Fruit fly (Drosophila melanogaster) whole organism, embryonic: ENCODE measurements around the gene janA.
A peak's percentile ranks its signal among the peaks of the same experiment; 100 is the strongest.

ENCODE experiments used
- CG10979 ChIP-seq: fragments of 200-800 bp; sonication (Bioruptor generic); optimal IDR thresholded peaks from 2 replicates; lab custom pipeline; 2018; ENCODE audit warnings: missing biosample characterization, mild to moderate bottlenecking, missing genetic modification characterization, moderate library complexity
- CG13296 ChIP-seq: fragments of 200-800 bp; sonication (Bioruptor generic); optimal IDR thresholded peaks from 3 replicates; lab custom pipeline; 2018; ENCODE audit warnings: missing biosample characterization, mild to moderate bottlenecking, missing genetic modification characterization
- CG13424 ChIP-seq: fragments of 200-800 bp; sonication (Bioruptor generic); optimal IDR thresholded peaks from 2 replicates; lab custom pipeline; 2019; ENCODE audit warnings: missing biosample characterization, mild to moderate bottlenecking, missing genetic modification characterization, moderate library complexity
- CG15514 ChIP-seq: fragments of 200-800 bp; sonication (Bioruptor generic); optimal IDR thresholded peaks from 3 replicates; lab custom pipeline; 2017; ENCODE audit warnings: missing biosample characterization, missing genetic modification characterization, mild to moderate bottlenecking, moderate library complexity, missing genetic modification reagents
- CG17829 ChIP-seq: fragments of 200-800 bp; optimal IDR thresholded peaks from 2 replicates; lab custom pipeline; 2019; ENCODE audit warnings: missing biosample characterization, mild to moderate bottlenecking, missing genetic modification characterization, moderate library complexity
- CG18262 ChIP-seq: fragments of 200-800 bp; optimal IDR thresholded peaks from 3 replicates; lab custom pipeline; 2019; ENCODE audit warnings: missing biosample characterization, mild to moderate bottlenecking, missing genetic modification characterization, moderate library complexity
- CG32767 ChIP-seq: fragments of 200-800 bp; sonication (Bioruptor generic); IDR thresholded peaks from 2 replicates; pipeline ENCODE4 v1.3.6; 2022; ENCODE audit warnings: missing biosample characterization, missing genetic modification characterization
- CG4404 ChIP-seq: fragments of 200-800 bp; sonication (Bioruptor generic); IDR thresholded peaks from 2 replicates; pipeline ENCODE4 v1.3.6; 2022; ENCODE audit warnings: missing biosample characterization, missing genetic modification characterization
- CG4730 ChIP-seq: fragments of 200-800 bp; sonication (Bioruptor generic); IDR thresholded peaks from 2 replicates; pipeline ENCODE4 v1.3.6; 2022; ENCODE audit warnings: missing biosample characterization, missing genetic modification characterization
- CG4820 ChIP-seq: fragments of 200-800 bp; sonication (Bioruptor generic); optimal IDR thresholded peaks from 3 replicates; lab custom pipeline; 2016; ENCODE audit warnings: missing biosample characterization, missing genetic modification characterization
- CG9797 ChIP-seq: fragments of 200-800 bp; sonication (Bioruptor generic); optimal IDR thresholded peaks from 3 replicates; lab custom pipeline; 2018; ENCODE audit warnings: missing biosample characterization, mild to moderate bottlenecking, missing genetic modification characterization
- Dek ChIP-seq: fragments of 200-800 bp; sonication (Bioruptor generic); optimal IDR thresholded peaks from 3 replicates; lab custom pipeline; 2019; ENCODE audit warnings: missing biosample characterization, mild to moderate bottlenecking, missing genetic modification characterization, moderate library complexity
- Ets97D ChIP-seq: fragments of 200-800 bp; sonication (Bioruptor generic); optimal IDR thresholded peaks from 3 replicates; lab custom pipeline; 2016; ENCODE audit warnings: missing biosample characterization, missing genetic modification characterization
- Fer2 ChIP-seq: fragments of 200-800 bp; sonication (Bioruptor generic); optimal IDR thresholded peaks from 2 replicates; lab custom pipeline; 2018; ENCODE audit warnings: missing biosample characterization, mild to moderate bottlenecking, missing genetic modification characterization, moderate library complexity
- Meics ChIP-seq: fragments of 200-800 bp; sonication (Bioruptor generic); optimal IDR thresholded peaks from 2 replicates; lab custom pipeline; 2017; ENCODE audit warnings: missing biosample characterization, mild to moderate bottlenecking, missing genetic modification characterization
- Mrtf ChIP-seq: fragments of 200-800 bp; sonication (Bioruptor generic); IDR thresholded peaks from 3 replicates; pipeline ENCODE4 v1.3.6; 2022; ENCODE audit warnings: missing biosample characterization, missing genetic modification characterization
- Oaz ChIP-seq: fragments of 200-800 bp; sonication (Bioruptor generic); IDR thresholded peaks from 2 replicates; pipeline ENCODE4 v1.3.6; 2022; ENCODE audit warnings: missing biosample characterization, missing genetic modification characterization
- Pdp1 ChIP-seq, 2 experiments: fragments of 200-800 bp; sonication (Bioruptor generic); optimal IDR thresholded peaks; 3 replicates each; lab custom pipeline; 2016; ENCODE audit warnings: missing biosample characterization in 2 of 2, missing genetic modification characterization in 2 of 2, mild to moderate bottlenecking in 1 of 2, moderate library complexity in 1 of 2
- Scr ChIP-seq: fragments of 200-800 bp; sonication (Bioruptor generic); IDR thresholded peaks from 2 replicates; pipeline ENCODE4 v1.3.6; 2022; ENCODE audit warnings: missing biosample characterization, missing genetic modification characterization; ENCODE audit not compliant: partially characterized antibody
- Side ChIP-seq: fragments of 200-800 bp; sonication (Bioruptor generic); optimal IDR thresholded peaks from 2 replicates; lab custom pipeline; 2016; ENCODE audit warnings: missing biosample characterization, missing genetic modification characterization
- Taf1 ChIP-seq: fragments of 200-800 bp; sonication (Bioruptor generic); IDR thresholded peaks from 2 replicates; pipeline ENCODE4 v1.3.6; 2022; ENCODE audit warnings: missing biosample characterization, missing genetic modification characterization
- amos ChIP-seq: fragments of 200-800 bp; sonication (Bioruptor generic); IDR thresholded peaks from 2 replicates; pipeline ENCODE4 v1.3.6; 2022; ENCODE audit warnings: missing biosample characterization, missing genetic modification characterization; ENCODE audit not compliant: partially characterized antibody
- bigmax ChIP-seq: fragments of 200-800 bp; sonication (Bioruptor generic); optimal IDR thresholded peaks from 2 replicates; lab custom pipeline; 2018; ENCODE audit warnings: missing biosample characterization, mild to moderate bottlenecking, missing genetic modification characterization
- crol ChIP-seq: fragments of 200-800 bp; sonication (Bioruptor generic); IDR thresholded peaks from 2 replicates; pipeline ENCODE4 v1.3.6; 2022; ENCODE audit warnings: missing biosample characterization, missing genetic modification characterization
- exex ChIP-seq: fragments of 200-800 bp; sonication (Bioruptor generic); optimal IDR thresholded peaks from 4 replicates; lab custom pipeline; 2018; ENCODE audit warnings: missing biosample characterization, mild to moderate bottlenecking, missing genetic modification characterization, moderate library complexity
- ftz-f1 ChIP-seq: fragments of 200-800 bp; sonication (Bioruptor generic); optimal IDR thresholded peaks from 2 replicates; lab custom pipeline; 2016; ENCODE audit warnings: missing biosample characterization, missing genetic modification characterization
- fu2 ChIP-seq: fragments of 200-800 bp; sonication (Bioruptor generic); optimal IDR thresholded peaks from 2 replicates; lab custom pipeline; 2016; ENCODE audit warnings: missing biosample characterization, missing genetic modification characterization
- hb ChIP-seq: fragments of 200-800 bp; sonication (Bioruptor generic); IDR thresholded peaks from 3 replicates; pipeline ENCODE4 v1.3.6; 2022; ENCODE audit warnings: missing biosample characterization, missing genetic modification characterization; ENCODE audit not compliant: partially characterized antibody
- hbn ChIP-seq: fragments of 200-800 bp; sonication (Bioruptor generic); IDR thresholded peaks from 2 replicates; pipeline ENCODE4 v1.3.6; 2022; ENCODE audit warnings: missing biosample characterization, missing genetic modification characterization; ENCODE audit not compliant: partially characterized antibody
- her ChIP-seq: fragments of 200-800 bp; sonication (Bioruptor generic); optimal IDR thresholded peaks from 2 replicates; lab custom pipeline; 2016; ENCODE audit warnings: missing biosample characterization, missing genetic modification characterization
- insv ChIP-seq, 2 experiments: fragments of 200-800 bp; sonication (Bioruptor generic); optimal IDR thresholded peaks; 3 replicates each; lab custom pipeline; 2016 to 2018; ENCODE audit warnings: missing biosample characterization in 2 of 2, missing genetic modification characterization in 2 of 2
- knrl ChIP-seq: fragments of 200-800 bp; sonication (Bioruptor generic); IDR thresholded peaks from 3 replicates; pipeline ENCODE4 v1.3.6; 2022; ENCODE audit warnings: missing biosample characterization, missing genetic modification characterization; ENCODE audit not compliant: partially characterized antibody
- mam ChIP-seq: fragments of 200-800 bp; sonication (Bioruptor generic); optimal IDR thresholded peaks from 3 replicates; lab custom pipeline; 2016; ENCODE audit warnings: missing biosample characterization, missing genetic modification characterization
- onecut ChIP-seq: fragments of 200-800 bp; sonication (Bioruptor generic); IDR thresholded peaks from 2 replicates; pipeline ENCODE4 v1.3.6; 2022; ENCODE audit warnings: missing biosample characterization, missing genetic modification characterization
- p53 ChIP-seq: fragments of 200-800 bp; sonication (Bioruptor generic); optimal IDR thresholded peaks from 2 replicates; lab custom pipeline; 2016; ENCODE audit warnings: missing biosample characterization, missing genetic modification characterization
- pb ChIP-seq: fragments of 200-800 bp; sonication (Bioruptor generic); optimal IDR thresholded peaks from 3 replicates; lab custom pipeline; 2016; ENCODE audit warnings: missing biosample characterization, missing genetic modification characterization
- psq ChIP-seq: fragments of 200-800 bp; sonication (Bioruptor generic); optimal IDR thresholded peaks from 2 replicates; lab custom pipeline; 2017; ENCODE audit warnings: missing biosample characterization, missing genetic modification characterization
- pum ChIP-seq: fragments of 200-800 bp; sonication (Bioruptor generic); optimal IDR thresholded peaks from 2 replicates; lab custom pipeline; 2016; ENCODE audit warnings: missing biosample characterization, missing genetic modification characterization
- row ChIP-seq: fragments of 200-800 bp; sonication (Bioruptor generic); IDR thresholded peaks from 3 replicates; pipeline ENCODE4 v1.3.6; 2022; ENCODE audit warnings: missing biosample characterization, missing genetic modification characterization
- sc ChIP-seq, 3 experiments: fragments of >200 bp in 2 of 3; fragments of 200-800 bp in 1 of 3; sonication (Bioruptor generic) in 1 of 3; optimal IDR thresholded peaks; 2 replicates in 2 of 3; 3 replicates in 1 of 3; lab custom pipeline; 2017; ENCODE audit warnings: mild to moderate bottlenecking in 1 of 3, missing biosample characterization in 1 of 3, missing genetic modification characterization in 1 of 3, missing genetic modification reagents in 1 of 3
- scrt ChIP-seq: fragments of 200-800 bp; sonication (Bioruptor generic); optimal IDR thresholded peaks from 2 replicates; lab custom pipeline; 2018; ENCODE audit warnings: missing biosample characterization, mild to moderate bottlenecking, missing genetic modification characterization, moderate library complexity
- sd ChIP-seq: fragments of 200-800 bp; sonication (Bioruptor generic); optimal IDR thresholded peaks from 3 replicates; lab custom pipeline; 2018; ENCODE audit warnings: missing biosample characterization, mild to moderate bottlenecking, missing genetic modification characterization, moderate library complexity
- sens-2 ChIP-seq: fragments of 200-800 bp; sonication (Bioruptor generic); IDR thresholded peaks from 2 replicates; pipeline ENCODE4 v1.3.6; 2022; ENCODE audit warnings: missing biosample characterization, missing genetic modification characterization
- sna ChIP-seq: fragments of 200-800 bp; sonication (Bioruptor generic); IDR thresholded peaks from 2 replicates; pipeline ENCODE4 v1.3.6; 2022; ENCODE audit warnings: missing biosample characterization, missing genetic modification characterization; ENCODE audit not compliant: partially characterized antibody
- tgo ChIP-seq: fragments of 200-800 bp; sonication (Bioruptor generic); IDR thresholded peaks from 3 replicates; pipeline ENCODE4 v1.3.6; 2022; ENCODE audit warnings: missing biosample characterization, missing genetic modification characterization
- tio ChIP-seq: fragments of 200-800 bp; sonication (Bioruptor generic); optimal IDR thresholded peaks from 2 replicates; lab custom pipeline; 2017; ENCODE audit warnings: missing biosample characterization, missing genetic modification characterization, inconsistent platforms
- tup ChIP-seq: fragments of 200-800 bp; sonication (Bioruptor generic); optimal IDR thresholded peaks from 2 replicates; lab custom pipeline; 2016; ENCODE audit warnings: missing biosample characterization, mild to moderate bottlenecking, missing genetic modification characterization, moderate library complexity
- unc-4 ChIP-seq: fragments of 200-800 bp; sonication (Bioruptor generic); IDR thresholded peaks from 2 replicates; pipeline ENCODE4 v1.3.6; 2022; ENCODE audit warnings: missing biosample characterization, missing genetic modification characterization; ENCODE audit not compliant: partially characterized antibody
- vvl ChIP-seq: fragments of 200-800 bp; sonication (Bioruptor generic); IDR thresholded peaks from 2 replicates; pipeline ENCODE4 v1.3.6; 2022; ENCODE audit warnings: missing biosample characterization, missing genetic modification characterization
- zen2 ChIP-seq: fragments of 200-800 bp; sonication (Bioruptor generic); IDR thresholded peaks from 3 replicates; pipeline ENCODE4 v1.3.6; 2022; ENCODE audit warnings: missing biosample characterization, missing genetic modification characterization; ENCODE audit not compliant: partially characterized antibody

The janA gene

DNA sequence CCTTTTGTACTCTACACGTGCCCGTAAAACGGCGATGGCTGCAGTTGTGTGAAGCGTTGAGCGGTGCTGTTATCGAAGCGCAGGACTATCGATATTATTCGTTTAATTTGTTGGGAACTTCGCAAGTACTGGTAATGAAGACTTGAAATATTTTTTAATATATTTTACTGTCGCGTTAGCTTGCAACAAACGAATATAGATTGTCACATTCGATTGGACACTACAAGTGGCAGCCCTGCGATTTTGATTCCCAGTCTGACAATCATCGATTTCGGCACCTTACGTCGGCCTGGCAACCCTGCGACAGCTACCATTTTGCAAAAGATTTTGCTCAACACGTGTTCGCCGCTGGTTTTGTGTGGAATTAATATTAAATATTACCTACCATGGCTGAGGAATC lies 34.7 kb downstream of the janA start, which contains the start of the genes Nlp and Nph (continued):
- TF ChIP-seq unc-4 (GFP tag; lab: Robert Waterston, UW): peak; percentile 90
- TF ChIP-seq mam (GFP tag; lab: Kevin White, UChicago): peak; percentile 36
- TF ChIP-seq onecut: peak; percentile 41; the same call in 1 of the 2 replicates
- no peak for TF ChIP-seq her
- TF ChIP-seq CG4820 (GFP tag; lab: Kevin White, UChicago): no peak
- no peak for TF ChIP-seq bigmax (GFP tag; lab: Kevin White, UChicago)
- no peak for TF ChIP-seq Side (GFP tag; lab: Kevin White, UChicago)
- no peak for TF ChIP-seq CG13296 (GFP tag; lab: Kevin White, UChicago)
- no peak for TF ChIP-seq p53
- peak; percentile 32 for TF ChIP-seq CG18262 (tag; lab: Kevin White, UChicago)
- peak; percentile 76 for TF ChIP-seq amos (GFP tag; lab: Robert Waterston, UW)
- TF ChIP-seq sd: no peak
- no peak for TF ChIP-seq Dek (tag; lab: Kevin White, UChicago)
- peak; percentile 88 for TF ChIP-seq hbn (GFP tag; lab: Robert Waterston, UW)
- no peak for TF ChIP-seq CG32767 (GFP tag; lab: Robert Waterston, UW)
- TF ChIP-seq zen2 (GFP tag; lab: Robert Waterston, UW): peak; percentile 85; the same call in 2 of the 3 replicates
- TF ChIP-seq ftz-f1: no peak
- TF ChIP-seq CG9797: peak; percentile 61
- TF ChIP-seq tup: no peak
- TF ChIP-seq sc (optimal IDR thresholded peaks at IDR 0.05; lab: Kevin White, UChicago): no peak
- TF ChIP-seq sc (GFP tag; optimal IDR thresholded peaks at IDR 0.05; lab: Kevin White, UChicago): no peak
- TF ChIP-seq Mrtf (GFP tag; lab: Robert Waterston, UW): no peak
- TF ChIP-seq pum (GFP tag; lab: Kevin White, UChicago): no peak
- no peak for TF ChIP-seq CG4730 (GFP tag; lab: Robert Waterston, UW)
- TF ChIP-seq Scr: peak; percentile 90
- TF ChIP-seq psq (GFP tag; lab: Kevin White, UChicago): no peak
- no peak for TF ChIP-seq sens-2 (GFP tag; lab: Robert Waterston, UW)
- TF ChIP-seq Ets97D (GFP tag; lab: Kevin White, UChicago): peak; percentile 71
- peak; percentile 88 for TF ChIP-seq knrl (GFP tag; lab: Robert Waterston, UW)
- peak; percentile 83 for TF ChIP-seq hb (GFP tag; lab: Robert Waterston, UW)
- peak; percentile 80 for TF ChIP-seq CG17829 (tag; lab: Kevin White, UChicago)
- peak; percentile 75 for TF ChIP-seq scrt
- TF ChIP-seq Meics: peak; percentile 74
- TF ChIP-seq tgo (GFP tag; lab: Robert Waterston, UW): no peak; the same call in 2 of the 3 replicates
- TF ChIP-seq CG13424 (tag; lab: Kevin White, UChicago): peak; percentile 15
- TF ChIP-seq row (GFP tag; lab: Robert Waterston, UW): peak; percentile 60
- TF ChIP-seq sna (GFP tag; lab: Robert Waterston, UW): peak; percentile 94
- no peak for TF ChIP-seq crol (GFP tag; lab: Robert Waterston, UW)
- TF ChIP-seq pb (GFP tag; lab: Kevin White, UChicago): no peak
- peak; percentile 15 for TF ChIP-seq CG10979 (tag; lab: Kevin White, UChicago)
- peak; percentile 11 to 19 for TF ChIP-seq Pdp1 (GFP tag; optimal IDR thresholded peaks at IDR 0.05; lab: Kevin White, UChicago)
- no peak for TF ChIP-seq Oaz (GFP tag; lab: Robert Waterston, UW)
- no peak for TF ChIP-seq Taf1
- TF ChIP-seq insv (GFP tag; optimal IDR thresholded peaks at IDR 0.05; lab: Kevin White, UChicago): peak in 1 of 2 experiments; percentile 9
- no peak for TF ChIP-seq CG4404 (GFP tag; lab: Robert Waterston, UW)
- no peak for TF ChIP-seq exex (tag; lab: Kevin White, UChicago)
- peak; percentile 85 for TF ChIP-seq CG15514 (GFP tag; lab: Kevin White, UChicago)
- no peak for TF ChIP-seq vvl (GFP tag; lab: Robert Waterston, UW)
- TF ChIP-seq tio: no peak
- TF ChIP-seq Fer2 (tag; lab: Kevin White, UChicago): no peak
- TF ChIP-seq fu2 (GFP tag; lab: Kevin White, UChicago): no peak
